Worm (Caenorhabditis elegans): ENCODE data around the gene mpz-1.

The mpz-1 gene

ce11 chrII:10737059-10737458 lies 40.9 kb downstream of the mpz-1 start, which contains the start of gene C52A11.3:
Gene C52A11.3, plus strand, starts transcription at chrII:10737359.
- TF ChIP-seq dao-5 (tag; optimal IDR thresholded peaks at IDR 0.05), result no peak
- TF ChIP-seq W03F9.2 (tag; optimal IDR thresholded peaks at IDR 0.05), result no peak
- TF ChIP-seq him-1 (tag; optimal IDR thresholded peaks at IDR 0.05), result no peak

ce11 chrII:10731552-10731951 lies 46.4 kb downstream of the mpz-1 start, which contains the start of gene glb-12:
Gene glb-12, minus strand, starts transcription at chrII:10731652.
- TF ChIP-seq him-1 (tag; optimal IDR thresholded peaks at IDR 0.05) (no peak), dao-5 (tag; optimal IDR thresholded peaks at IDR 0.05) (no peak), W03F9.2 (tag; optimal IDR thresholded peaks at IDR 0.05) (no peak)

ce11 chrII:10730702-10731101 lies 47.2 kb downstream of the mpz-1 start:
- TF ChIP-seq dao-5 (tag; optimal IDR thresholded peaks at IDR 0.05), result no peak
- TF ChIP-seq W03F9.2 (tag; optimal IDR thresholded peaks at IDR 0.05), result no peak
- TF ChIP-seq him-1 (tag; optimal IDR thresholded peaks at IDR 0.05), result no peak

- TF ChIP-seq dao-5 (tag; optimal IDR thresholded peaks at IDR 0.05) (no peak), W03F9.2 (tag; optimal IDR thresholded peaks at IDR 0.05) (no peak), him-1 (tag; optimal IDR thresholded peaks at IDR 0.05) (no peak)
Observed at ce11 chrII:10723069-10723468, 54.9 kb downstream of the mpz-1 start, which contains the start of gene C09G5.14. Gene C09G5.14, minus strand, starts transcription at chrII:10723169.

- no peak for TF ChIP-seq dao-5 (tag; optimal IDR thresholded peaks at IDR 0.05)
- no peak for TF ChIP-seq him-1 (tag; optimal IDR thresholded peaks at IDR 0.05)
- TF ChIP-seq W03F9.2 (tag; optimal IDR thresholded peaks at IDR 0.05), result no peak
Observed at ce11 chrII:10719931-10720330, 58.0 kb downstream of the mpz-1 start, which contains the start of gene mks-5. Gene mks-5, plus strand, starts transcription at chrII:10720231.

ce11 chrII:10717124-10717523 lies 60.8 kb downstream of the mpz-1 start, which contains the start of gene C09G5.13:
Gene C09G5.13, plus strand, starts transcription at chrII:10717424.
- TF ChIP-seq him-1 (tag; optimal IDR thresholded peaks at IDR 0.05), result no peak
- no peak for TF ChIP-seq dao-5 (tag; optimal IDR thresholded peaks at IDR 0.05)
- no peak for TF ChIP-seq W03F9.2 (tag; optimal IDR thresholded peaks at IDR 0.05)

ce11 chrII:10714262-10714933 lies 63.5 kb downstream of the mpz-1 start, which contains the start of the genes dph-2 and C09G5.7:
Gene dph-2, minus strand, starts transcription at chrII:10714297.
Gene C09G5.7, plus strand, starts transcription at chrII:10714883.
- no peak for TF ChIP-seq W03F9.2 (tag; optimal IDR thresholded peaks at IDR 0.05)
- no peak for TF ChIP-seq dao-5 (tag; optimal IDR thresholded peaks at IDR 0.05)
- TF ChIP-seq him-1 (tag; optimal IDR thresholded peaks at IDR 0.05), result no peak

ce11 chrII:10708660-10709059 lies 69.3 kb downstream of the mpz-1 start, which contains the start of gene bli-1:
Gene bli-1, plus strand, starts transcription at chrII:10708960.
- TF ChIP-seq him-1 (tag; optimal IDR thresholded peaks at IDR 0.05) (no peak), dao-5 (tag; optimal IDR thresholded peaks at IDR 0.05) (no peak), W03F9.2 (tag; optimal IDR thresholded peaks at IDR 0.05) (no peak)

ce11 chrII:10707439-10708096 lies 70.4 kb downstream of the mpz-1 start:
- TF ChIP-seq dao-5 (tag; optimal IDR thresholded peaks at IDR 0.05) (peak; percentile 6), him-1 (tag; optimal IDR thresholded peaks at IDR 0.05) (no peak)

- TF ChIP-seq dao-5 (tag; optimal IDR thresholded peaks at IDR 0.05), result no peak
Observed at ce11 chrII:10706901-10707300, 71.0 kb downstream of the mpz-1 start, which contains the start of gene col-80. Gene col-80, plus strand, starts transcription at chrII:10707201.

- TF ChIP-seq dao-5 (tag; optimal IDR thresholded peaks at IDR 0.05) (no peak), him-1 (tag; optimal IDR thresholded peaks at IDR 0.05) (no peak), W03F9.2 (tag; optimal IDR thresholded peaks at IDR 0.05) (no peak)
Observed at ce11 chrII:10706038-10706437, 71.9 kb downstream of the mpz-1 start.

ce11 chrII:10705347-10705996 lies 72.5 kb downstream of the mpz-1 start:
- no peak for TF ChIP-seq W03F9.2 (tag; optimal IDR thresholded peaks at IDR 0.05)
- no peak for TF ChIP-seq dao-5 (tag; optimal IDR thresholded peaks at IDR 0.05)
- no peak for TF ChIP-seq him-1 (tag; optimal IDR thresholded peaks at IDR 0.05)

- TF ChIP-seq W03F9.2 (tag; optimal IDR thresholded peaks at IDR 0.05) (no peak), him-1 (tag; optimal IDR thresholded peaks at IDR 0.05) (no peak), dao-5 (tag; optimal IDR thresholded peaks at IDR 0.05) (no peak)
Observed at ce11 chrII:10704575-10705170, 73.3 kb downstream of the mpz-1 start, which contains the start of gene col-39. Gene col-39, plus strand, starts transcription at chrII:10704916.

Data from whole organism, L4/young adult.